Worm (Caenorhabditis elegans): Measurements from ENCODE around the gene sav-1.
A peak's percentile ranks its signal among the peaks of the same experiment; 100 is the strongest.

sav-1 gene

DNA sequence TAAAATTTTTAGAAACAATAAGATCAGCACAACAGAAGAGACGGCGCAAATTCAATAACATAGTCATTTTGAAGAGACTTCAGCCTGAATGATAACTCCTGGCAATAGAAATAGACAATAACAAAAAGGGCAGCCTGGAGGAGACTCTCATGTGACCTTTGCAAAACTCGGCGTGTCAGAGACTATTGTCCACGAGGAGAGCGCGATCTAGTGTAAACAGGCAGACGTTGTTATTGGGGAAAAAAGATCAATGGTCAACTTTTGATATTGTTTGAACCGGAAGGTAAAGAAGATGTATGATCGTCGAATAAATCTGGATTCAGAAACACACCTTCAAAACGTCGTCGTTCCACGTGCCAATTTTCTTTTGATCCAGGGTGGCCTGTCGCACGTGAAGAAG, 29.2 kb upstream of the sav-1 start (continued):
- TF ChIP-seq mep-1 (tag; optimal IDR thresholded peaks at IDR 0.05) = no peak
- no peak for TF ChIP-seq pqm-1 (tag; optimal IDR thresholded peaks at IDR 0.05)
- TF ChIP-seq swsn-7 (tag; optimal IDR thresholded peaks at IDR 0.05) = no peak
- TF ChIP-seq lin-35 (GFP tag; optimal IDR thresholded peaks at IDR 0.05) = peak in 1 of 2 experiments; percentile 50
- no peak for TF ChIP-seq grh-1 (GFP tag; IDR thresholded peaks at IDR 0.05)
- TF ChIP-seq mef-2 (tag; optimal IDR thresholded peaks at IDR 0.05) = no peak
- no peak for TF ChIP-seq pag-3 (tag; optimal IDR thresholded peaks at IDR 0.05; ENCODE audit: borderline replicate concordance, insufficient read depth)
- TF ChIP-seq ceh-63 (GFP tag; optimal IDR thresholded peaks at IDR 0.05) = no peak
- no peak for TF ChIP-seq nhr-11 (tag; optimal IDR thresholded peaks at IDR 0.05)
- no peak for TF ChIP-seq lin-39 (tag; optimal IDR thresholded peaks at IDR 0.05)
- TF ChIP-seq skn-1 (tag; optimal IDR thresholded peaks at IDR 0.05) = peak; percentile 76
- TF ChIP-seq fkh-4 (tag; optimal IDR thresholded peaks at IDR 0.05; ENCODE audit: borderline replicate concordance) = no peak
- no peak for TF ChIP-seq ceh-8 (GFP tag; optimal IDR thresholded peaks at IDR 0.05)
- TF ChIP-seq C16A3.4 (tag; optimal IDR thresholded peaks at IDR 0.05) = peak; percentile 36
- no peak for TF ChIP-seq irx-1 (tag; optimal IDR thresholded peaks at IDR 0.05)
- TF ChIP-seq fkh-8 (tag; optimal IDR thresholded peaks at IDR 0.05) = no peak
- TF ChIP-seq egl-13 (tag; optimal IDR thresholded peaks at IDR 0.05) = no peak
- TF ChIP-seq lin-14 (GFP tag; optimal IDR thresholded peaks at IDR 0.05) = peak; percentile 81
- TF ChIP-seq elt-2 (tag; optimal IDR thresholded peaks at IDR 0.05) = peak; percentile 24
- no peak for TF ChIP-seq nhr-77 (tag; optimal IDR thresholded peaks at IDR 0.05)
- peak; percentile 25 for TF ChIP-seq lir-3 (tag; optimal IDR thresholded peaks at IDR 0.05; ENCODE audit: poor library complexity)
- peak; percentile 48 for TF ChIP-seq nhr-90 (tag; optimal IDR thresholded peaks at IDR 0.05; ENCODE audit: poor library complexity)
- TF ChIP-seq nhr-71 (tag; optimal IDR thresholded peaks at IDR 0.05) = peak; percentile 81
- TF ChIP-seq efl-3 (GFP tag; optimal IDR thresholded peaks at IDR 0.05) = no peak

DNA sequence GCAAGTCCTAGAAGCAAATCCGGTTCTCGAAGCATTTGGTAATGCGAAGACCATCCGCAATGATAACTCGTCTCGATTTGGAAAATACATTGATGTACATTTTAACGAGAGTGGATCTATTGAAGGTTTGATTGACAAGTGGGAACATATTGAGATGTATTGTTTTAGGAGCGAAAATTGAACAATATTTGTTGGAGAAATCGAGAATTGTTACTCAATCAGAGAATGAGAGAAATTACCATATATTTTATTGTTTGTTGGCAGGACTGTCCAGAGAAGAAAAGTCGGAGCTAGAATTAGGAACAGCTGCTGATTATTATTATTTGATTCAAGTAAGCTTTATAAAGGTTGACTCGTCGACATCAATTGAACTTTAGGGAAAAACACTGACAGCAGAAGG, 17.5 kb upstream of the sav-1 start:
- TF ChIP-seq nhr-76 (tag; optimal IDR thresholded peaks at IDR 0.05) (no peak), mep-1 (tag; optimal IDR thresholded peaks at IDR 0.05) (no peak), dpl-1 (GFP tag; optimal IDR thresholded peaks at IDR 0.05) (no peak), elt-3 (tag; optimal IDR thresholded peaks at IDR 0.05) (no peak), xbp-1 (tag; optimal IDR thresholded peaks at IDR 0.05) (no peak), swsn-7 (tag; optimal IDR thresholded peaks at IDR 0.05) (no peak), zip-4 (GFP tag; optimal IDR thresholded peaks at IDR 0.05) (no peak), isw-1 (GFP tag; IDR thresholded peaks at IDR 0.05) (no peak), ceh-8 (GFP tag; optimal IDR thresholded peaks at IDR 0.05) (no peak), nhr-11 (tag; optimal IDR thresholded peaks at IDR 0.05) (no peak), hlh-17 (GFP tag; optimal IDR thresholded peaks at IDR 0.05; ENCODE audit: borderline replicate concordance) (no peak), lsy-2 (tag; optimal IDR thresholded peaks at IDR 0.05) (no peak), nhr-237 (tag; optimal IDR thresholded peaks at IDR 0.05) (no peak), pqm-1 (tag; optimal IDR thresholded peaks at IDR 0.05) (no peak), grh-1 (GFP tag; IDR thresholded peaks at IDR 0.05) (no peak), unc-30 (tag; optimal IDR thresholded peaks at IDR 0.05) (no peak)

ce11 chrX:2303253-2303652, 16.3 kb upstream of the sav-1 start:
- TF ChIP-seq nhr-84 (tag; optimal IDR thresholded peaks at IDR 0.05) = no peak
- TF ChIP-seq blmp-1 (tag; optimal IDR thresholded peaks at IDR 0.05) = peak; percentile 82
- TF ChIP-seq efl-1 (optimal IDR thresholded peaks at IDR 0.05) = no peak
- peak in 1 of 2 experiments; percentile 44 for TF ChIP-seq efl-1 (GFP tag; optimal IDR thresholded peaks at IDR 0.05 in 1 of 2)

DNA sequence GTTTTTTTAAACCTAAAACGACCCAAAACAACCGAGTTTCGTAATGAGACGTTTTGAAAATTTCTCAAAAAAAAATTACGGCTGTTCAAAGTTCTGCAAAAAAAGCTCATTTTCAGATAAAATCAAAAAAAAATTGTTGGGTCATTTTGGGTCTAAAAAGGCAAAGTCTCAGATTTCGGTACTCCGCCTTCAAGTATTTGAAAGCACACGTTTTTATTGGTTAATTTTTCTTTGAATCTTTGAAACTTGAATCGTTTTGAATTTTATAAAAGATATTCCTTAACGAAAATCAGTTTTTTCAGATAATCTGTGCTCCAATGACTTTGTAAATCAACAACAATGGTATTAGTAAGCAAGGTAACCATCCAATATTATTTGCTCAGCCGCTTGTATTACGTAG, 15.8 kb upstream of the sav-1 start, which contains the start of gene hum-6:
Gene hum-6 (plus strand): TSS at position 301 of the 400 bp plus-strand sequence.
- TF ChIP-seq nhr-237 (tag; optimal IDR thresholded peaks at IDR 0.05) (no peak), mdl-1 (tag; optimal IDR thresholded peaks at IDR 0.05) (no peak), hlh-17 (GFP tag; optimal IDR thresholded peaks at IDR 0.05; ENCODE audit: borderline replicate concordance) (no peak)

Data from whole organism, L1 larva.